Worm (Caenorhabditis elegans): ENCODE data around the gene col-73.

- TF ChIP-seq snpc-4 (tag; optimal IDR thresholded peaks at IDR 0.05) (no peak), aly-2 (tag; optimal IDR thresholded peaks at IDR 0.05) (no peak), ceh-16 (tag; optimal IDR thresholded peaks at IDR 0.05) (no peak), ceh-82 (tag; optimal IDR thresholded peaks at IDR 0.05) (no peak), elt-3 (tag; optimal IDR thresholded peaks at IDR 0.05) (no peak), ztf-11 (tag; optimal IDR thresholded peaks at IDR 0.05) (no peak), nhr-25 (tag; optimal IDR thresholded peaks at IDR 0.05) (no peak), ZK546.5 (tag; optimal IDR thresholded peaks at IDR 0.05) (no peak), skn-1 (tag; optimal IDR thresholded peaks at IDR 0.05) (peak; percentile 46), nhr-12 (tag; optimal IDR thresholded peaks at IDR 0.05) (no peak), nhr-11 (tag; optimal IDR thresholded peaks at IDR 0.05) (no peak), sma-9 (GFP tag; optimal IDR thresholded peaks at IDR 0.05) (no peak), sma-9 (tag; optimal IDR thresholded peaks at IDR 0.05) (no peak), unc-55 (GFP tag; optimal IDR thresholded peaks at IDR 0.05) (no peak), nhr-77 (tag; optimal IDR thresholded peaks at IDR 0.05) (no peak)
These were observed 6.7 kb upstream of the col-73 start, which contains the start of gene gst-6 for ce11 chrII:4879629-4880028.
